Fruit fly (Drosophila melanogaster): ENCODE data around the gene CG7542.

CG7542 gene

dm6 chr3L:17566335-17567242 lies 17.0 kb downstream of the CG7542 start (continued):
- TF ChIP-seq Oli (tag; optimal IDR thresholded peaks at IDR 0.05) (peak; percentile 92), sob (GFP tag; IDR thresholded peaks at IDR 0.05) (0 out of 2 replicates have a peak, but pooled peaks have one; percentile 37), CG3726 (GFP tag; IDR thresholded peaks at IDR 0.05) (0 out of 3 replicates have a peak, but pooled peaks have one; percentile 57), lab (GFP tag; optimal IDR thresholded peaks at IDR 0.05) (peak; percentile 70), wor (GFP tag; IDR thresholded peaks at IDR 0.05) (peak; percentile 92), aop (GFP tag; IDR thresholded peaks at IDR 0.05) (no peak), CrebB (tag; optimal IDR thresholded peaks at IDR 0.05) (no peak), zen (tag; optimal IDR thresholded peaks at IDR 0.05) (peak; percentile 13), CG14014 (GFP tag; IDR thresholded peaks at IDR 0.05) (peak; percentile 61; the same call in 1 of the 2 replicates), nmo (GFP tag; optimal IDR thresholded peaks at IDR 0.05) (peak; percentile 92), CG2199 (GFP tag; IDR thresholded peaks at IDR 0.05) (0 out of 3 replicates have a peak, but pooled peaks have one; percentile 56), inv (GFP tag; IDR thresholded peaks at IDR 0.05; ENCODE audit: partially characterized antibody) (no peak), ash1 (GFP tag; optimal IDR thresholded peaks at IDR 0.05) (no peak), H15 (GFP tag; IDR thresholded peaks at IDR 0.05) (peak; percentile 52; the same call in 2 of the 3 replicates), Asciz (GFP tag; optimal IDR thresholded peaks at IDR 0.05) (peak; percentile 90), PHDP (tag; optimal IDR thresholded peaks at IDR 0.05) (peak; percentile 77), zfh2 (GFP tag; optimal IDR thresholded peaks at IDR 0.05) (no peak), CG17359 (tag; optimal IDR thresholded peaks at IDR 0.05) (peak; percentile 89), trh (GFP tag; optimal IDR thresholded peaks at IDR 0.05) (peak; percentile 22), CG13287 (GFP tag; IDR thresholded peaks at IDR 0.05; ENCODE audit: partially characterized antibody) (no peak), CG11456 (GFP tag; IDR thresholded peaks at IDR 0.05) (no peak), NC2α (GFP tag; optimal IDR thresholded peaks at IDR 0.05) (no peak), CG17361 (GFP tag; IDR thresholded peaks at IDR 0.05) (peak; percentile 91), CG6683 (GFP tag; optimal IDR thresholded peaks at IDR 0.05) (peak; percentile 46), CG3847 (GFP tag; IDR thresholded peaks at IDR 0.05) (peak; percentile 52; the same call in 1 of the 2 replicates), CG11504 (tag; optimal IDR thresholded peaks at IDR 0.05) (peak; percentile 91), HmgZ (tag; optimal IDR thresholded peaks at IDR 0.05) (peak; percentile 37), CG12219 (GFP tag; optimal IDR thresholded peaks at IDR 0.05) (peak; percentile 79), GATAe (GFP tag; conservative IDR thresholded peaks at IDR 0.05) (no peak), CG1603 (tag; optimal IDR thresholded peaks at IDR 0.05) (peak; percentile 43), CkIIα-i1 (GFP tag; IDR thresholded peaks at IDR 0.05) (no peak), CG3281 (GFP tag; optimal IDR thresholded peaks at IDR 0.05) (peak; percentile 58), scrt (GFP tag; optimal IDR thresholded peaks at IDR 0.05) (peak; percentile 45), slou (GFP tag; optimal IDR thresholded peaks at IDR 0.05) (no peak), CG13296 (GFP tag; optimal IDR thresholded peaks at IDR 0.05) (peak; percentile 62), hkb (optimal IDR thresholded peaks at IDR 0.05) (no peak), hkb (GFP tag; IDR thresholded peaks at IDR 0.05) (peak; percentile 72; the same call in 1 of the 2 replicates), corto (GFP tag; optimal IDR thresholded peaks at IDR 0.05) (peak; percentile 58), CG12155 (GFP tag; optimal IDR thresholded peaks at IDR 0.05) (peak; percentile 30), odd (GFP tag; optimal IDR thresholded peaks at IDR 0.05) (peak; percentile 76), lbe (GFP tag; optimal IDR thresholded peaks at IDR 0.05) (peak; percentile 85), CG14050 (GFP tag; IDR thresholded peaks at IDR 0.05) (peak; percentile 75), CG1792 (GFP tag; optimal IDR thresholded peaks at IDR 0.05) (no peak), nerfin-2 (GFP tag; IDR thresholded peaks at IDR 0.05; ENCODE audit: partially characterized antibody) (no peak), dati (GFP tag; IDR thresholded peaks at IDR 0.05) (peak; percentile 30; the same call in 1 of the 2 replicates), gsb-n (tag; optimal IDR thresholded peaks at IDR 0.05) (peak; percentile 79), chinmo (GFP tag; IDR thresholded peaks at IDR 0.05; ENCODE audit: partially characterized antibody) (peak; percentile 76; the same call in 1 of the 4 replicates), CG11695 (GFP tag; IDR thresholded peaks at IDR 0.05) (peak; percentile 71; the same call in 2 of the 3 replicates)

All from whole organism, embryonic.